Worm (Caenorhabditis elegans) whole organism, L2 larva: ENCODE results near the gene cebp-1.

Experiments
- C34F6.9 ChIP-seq: fragments of 150-350 bp; optimal IDR thresholded peaks from 2 replicates; lab custom pipeline; 2014; ENCODE audit warnings: missing biosample characterization, missing genetic modification characterization
- R02D3.7 ChIP-seq: fragments of 150-350 bp; optimal IDR thresholded peaks from 2 replicates; lab custom pipeline; 2014; ENCODE audit warnings: missing biosample characterization, missing genetic modification characterization
- Y55F3AM.14 ChIP-seq: fragments of 200-800 bp; sonication (Bioruptor generic); optimal IDR thresholded peaks from 2 replicates; lab custom pipeline; 2018; ENCODE audit warnings: mild to moderate bottlenecking, missing genetic modification characterization, missing compliant biosample characterization
- ZK546.5 ChIP-seq: sonication (generic microtip); optimal IDR thresholded peaks from 2 replicates; lab custom pipeline; 2017; ENCODE audit warnings: missing biosample characterization, missing genetic modification characterization
- aly-2 ChIP-seq: fragments of 150-350 bp; optimal IDR thresholded peaks from 2 replicates; lab custom pipeline; 2014; ENCODE audit warnings: missing biosample characterization, missing genetic modification characterization
- ama-1 ChIP-seq: fragments of 150-350 bp; optimal IDR thresholded peaks from 2 replicates; lab custom pipeline; 2018; ENCODE audit warnings: inconsistent platforms
- blmp-1 ChIP-seq: sonication (generic microtip); optimal IDR thresholded peaks from 2 replicates; lab custom pipeline; 2017; ENCODE audit warnings: missing genetic modification characterization, mild to moderate bottlenecking, missing compliant biosample characterization, antibody characterized with exemption, moderate library complexity; ENCODE audit not compliant: insufficient read depth
- ceh-82 ChIP-seq: fragments of 150-350 bp; optimal IDR thresholded peaks from 2 replicates; lab custom pipeline; 2014; ENCODE audit warnings: missing biosample characterization, missing genetic modification characterization
- crh-2 ChIP-seq: sonication (generic microtip); optimal IDR thresholded peaks from 2 replicates; lab custom pipeline; 2017; ENCODE audit warnings: missing biosample characterization, missing genetic modification characterization
- dmd-4 ChIP-seq: sonication (generic microtip); optimal IDR thresholded peaks from 2 replicates; lab custom pipeline; 2017; ENCODE audit warnings: missing biosample characterization, missing genetic modification characterization
- egl-27 ChIP-seq: sonication (generic microtip); optimal IDR thresholded peaks from 3 replicates; lab custom pipeline; 2017; ENCODE audit warnings: missing biosample characterization, missing genetic modification reagents, missing genetic modification characterization
- elt-1 ChIP-seq: fragments of 150-350 bp; optimal IDR thresholded peaks from 2 replicates; lab custom pipeline; 2014; ENCODE audit warnings: missing biosample characterization, missing genetic modification characterization
- elt-3 ChIP-seq: sonication (generic microtip); optimal IDR thresholded peaks from 2 replicates; lab custom pipeline; 2017; ENCODE audit warnings: missing biosample characterization, missing genetic modification characterization
- fos-1 ChIP-seq: fragments of 150-350 bp; optimal IDR thresholded peaks from 2 replicates; lab custom pipeline; 2014; ENCODE audit warnings: missing biosample characterization, missing genetic modification characterization
- gmeb-1 ChIP-seq: fragments of 150-350 bp; optimal IDR thresholded peaks from 2 replicates; lab custom pipeline; 2014; ENCODE audit warnings: missing biosample characterization, missing genetic modification characterization
- lin-11 ChIP-seq: fragments of 150-350 bp; sonication (generic microtip); optimal IDR thresholded peaks from 2 replicates; lab custom pipeline; 2014; ENCODE audit warnings: missing biosample characterization, missing genetic modification characterization, inconsistent platforms, mixed read lengths
- lin-13 ChIP-seq: fragments of 150-350 bp; optimal IDR thresholded peaks from 2 replicates; lab custom pipeline; 2014; ENCODE audit warnings: missing biosample characterization, missing genetic modification reagents, missing genetic modification characterization
- lin-39 ChIP-seq: fragments of 150-350 bp; optimal IDR thresholded peaks from 2 replicates; lab custom pipeline; 2014; ENCODE audit warnings: missing biosample characterization, missing genetic modification reagents, missing genetic modification characterization
- lsy-2 ChIP-seq, 2 experiments: fragments of 150-350 bp in 1 of 2; sonication (generic microtip) in 1 of 2; optimal IDR thresholded peaks; 2 replicates each; lab custom pipeline; 2014 to 2017; ENCODE audit warnings: missing biosample characterization in 2 of 2, missing genetic modification characterization in 2 of 2
- mab-5 ChIP-seq: fragments of 150-350 bp; optimal IDR thresholded peaks from 2 replicates; lab custom pipeline; 2014; ENCODE audit warnings: missing biosample characterization, missing genetic modification characterization
- mbf-1 ChIP-seq: sonication (generic microtip); optimal IDR thresholded peaks from 2 replicates; lab custom pipeline; 2017; ENCODE audit warnings: missing biosample characterization, missing genetic modification characterization
- mdl-1 ChIP-seq, 2 experiments: fragments of 150-350 bp in 1 of 2; sonication (generic microtip) in 1 of 2; optimal IDR thresholded peaks; 2 replicates each; lab custom pipeline; 2017; ENCODE audit warnings: missing biosample characterization in 2 of 2, missing genetic modification characterization in 2 of 2
- nhr-10 ChIP-seq: sonication (generic microtip); optimal IDR thresholded peaks from 2 replicates; lab custom pipeline; 2017; ENCODE audit warnings: missing biosample characterization, missing genetic modification characterization
- nhr-11 ChIP-seq: fragments of 150-350 bp; optimal IDR thresholded peaks from 2 replicates; lab custom pipeline; 2014; ENCODE audit warnings: missing biosample characterization, missing genetic modification characterization
- nhr-129 ChIP-seq: fragments of 150-350 bp; optimal IDR thresholded peaks from 2 replicates; lab custom pipeline; 2014; ENCODE audit warnings: missing biosample characterization, missing genetic modification characterization
- nhr-21 ChIP-seq: fragments of 150-350 bp; optimal IDR thresholded peaks from 2 replicates; lab custom pipeline; 2014; ENCODE audit warnings: missing biosample characterization, missing genetic modification characterization
- nhr-23 ChIP-seq: fragments of 150-350 bp; optimal IDR thresholded peaks from 2 replicates; lab custom pipeline; 2014; ENCODE audit warnings: missing biosample characterization, missing genetic modification reagents, missing genetic modification characterization
- nhr-237 ChIP-seq: fragments of 150-350 bp; optimal IDR thresholded peaks from 2 replicates; lab custom pipeline; 2014; ENCODE audit warnings: missing biosample characterization, missing genetic modification characterization
- nhr-25 ChIP-seq: fragments of 150-350 bp; sonication (generic microtip); optimal IDR thresholded peaks from 3 replicates; lab custom pipeline; 2014; ENCODE audit warnings: missing biosample characterization, missing genetic modification characterization
- nhr-6 ChIP-seq: fragments of 150-350 bp; optimal IDR thresholded peaks from 2 replicates; lab custom pipeline; 2014; ENCODE audit warnings: missing biosample characterization, missing genetic modification characterization
- nhr-77 ChIP-seq: fragments of 150-350 bp; optimal IDR thresholded peaks from 2 replicates; lab custom pipeline; 2014; ENCODE audit warnings: missing biosample characterization, missing genetic modification characterization
- sem-4 ChIP-seq: fragments of 150-350 bp; optimal IDR thresholded peaks from 2 replicates; lab custom pipeline; 2014; ENCODE audit warnings: missing biosample characterization, missing genetic modification reagents, missing genetic modification characterization
- skn-1 ChIP-seq: sonication (generic microtip); optimal IDR thresholded peaks from 2 replicates; lab custom pipeline; 2017; ENCODE audit warnings: missing biosample characterization, missing genetic modification characterization
- sma-3 ChIP-seq: sonication (generic microtip); optimal IDR thresholded peaks from 2 replicates; lab custom pipeline; 2016; ENCODE audit warnings: missing genetic modification reagents, missing genetic modification characterization, missing compliant biosample characterization
- sma-9 ChIP-seq, 2 experiments: fragments of 150-350 bp in 1 of 2; sonication (generic microtip) in 1 of 2; optimal IDR thresholded peaks; 2 replicates each; lab custom pipeline; 2014 to 2016; ENCODE audit warnings: missing genetic modification characterization in 2 of 2, mild to moderate bottlenecking in 1 of 2, missing biosample characterization in 1 of 2, missing compliant biosample characterization in 1 of 2, missing genetic modification reagents in 1 of 2, moderate library complexity in 1 of 2
- snpc-4 ChIP-seq: fragments of 150-350 bp; optimal IDR thresholded peaks from 2 replicates; lab custom pipeline; 2014; ENCODE audit warnings: missing biosample characterization, missing genetic modification characterization
- unc-55 ChIP-seq: fragments of 150-350 bp; sonication (generic microtip); optimal IDR thresholded peaks from 3 replicates; lab custom pipeline; 2014; ENCODE audit warnings: missing biosample characterization, missing genetic modification reagents, missing genetic modification characterization
- unc-62 ChIP-seq: fragments of 150-350 bp; optimal IDR thresholded peaks from 2 replicates; lab custom pipeline; 2014; ENCODE audit warnings: missing biosample characterization, missing genetic modification reagents, missing genetic modification characterization
- zag-1 ChIP-seq: fragments of 150-350 bp; optimal IDR thresholded peaks from 2 replicates; lab custom pipeline; 2014; ENCODE audit warnings: missing biosample characterization, missing genetic modification characterization
- ztf-1 ChIP-seq: fragments of 200-800 bp; sonication (Bioruptor generic); conservative IDR thresholded peaks from 2 replicates; pipeline ENCODE4 v1.3.6; 2022; ENCODE audit warnings: missing genetic modification characterization, missing compliant biosample characterization
- ztf-11 ChIP-seq: sonication (generic microtip); optimal IDR thresholded peaks from 2 replicates; lab custom pipeline; 2017; ENCODE audit warnings: missing biosample characterization, missing genetic modification characterization
- ztf-4 ChIP-seq: fragments of 150-350 bp; optimal IDR thresholded peaks from 2 replicates; lab custom pipeline; 2014; ENCODE audit warnings: missing biosample characterization, missing genetic modification characterization

The cebp-1 gene

DNA sequence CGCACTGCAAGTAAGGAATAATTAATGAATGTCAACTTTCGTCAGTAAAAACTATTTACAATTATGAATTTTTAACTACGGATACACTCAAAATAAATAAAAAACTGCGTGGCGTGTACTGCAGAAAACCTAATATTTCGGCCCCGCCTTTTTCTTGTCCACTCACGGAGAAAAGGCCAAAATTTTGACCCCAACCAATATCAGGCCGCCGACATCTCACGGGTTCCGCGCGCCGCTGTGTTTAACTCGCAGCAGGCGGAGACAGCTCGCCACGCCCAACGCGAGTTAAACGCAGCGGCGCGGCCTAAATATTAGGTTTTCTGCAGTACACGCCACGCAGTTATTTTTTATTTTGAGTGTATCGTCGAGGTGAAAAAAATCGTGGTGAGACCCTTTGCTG lies 17.6 kb upstream of the cebp-1 start:
- TF ChIP-seq snpc-4 (tag; lab: Kevin White, UChicago) = no peak
- TF ChIP-seq nhr-129 (tag; lab: Kevin White, UChicago) = no peak
- no peak for TF ChIP-seq egl-27 (tag; lab: Kevin White, UChicago)
- no peak for TF ChIP-seq aly-2 (tag; lab: Kevin White, UChicago)
- TF ChIP-seq ceh-82 = no peak
- no peak for TF ChIP-seq fos-1
- TF ChIP-seq elt-3 (tag; lab: Kevin White, UChicago) = no peak
- no peak for TF ChIP-seq sma-3
- TF ChIP-seq unc-55 (GFP tag; lab: Kevin White, UChicago) = no peak
- no peak for TF ChIP-seq nhr-6 (tag; lab: Kevin White, UChicago)
- TF ChIP-seq mab-5 = no peak
- no peak for TF ChIP-seq zag-1 (tag; lab: Kevin White, UChicago)
- no peak for TF ChIP-seq Y55F3AM.14 (GFP tag; lab: Kevin White, UChicago)
- TF ChIP-seq, all 48 proteins: peak for 0

DNA sequence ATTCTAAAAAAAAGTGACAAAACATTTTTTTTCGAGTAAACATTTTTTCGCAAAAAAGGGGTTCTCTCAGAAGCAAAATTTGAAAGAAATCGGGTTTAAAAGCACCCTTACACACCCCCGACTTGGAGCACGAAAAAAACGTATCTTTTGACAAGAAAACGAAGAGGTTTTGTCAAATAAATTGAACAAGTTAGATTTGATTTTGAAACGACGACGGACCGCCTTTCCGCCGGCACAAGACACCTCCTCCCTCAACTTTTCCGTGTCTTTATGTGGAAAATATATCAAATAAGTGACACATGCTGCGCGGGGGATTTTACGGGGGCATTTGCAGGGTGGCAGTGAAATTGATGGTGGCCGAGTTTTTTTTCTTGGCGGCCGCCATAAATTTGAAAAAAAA lies 14.4 kb upstream of the cebp-1 start:
- TF ChIP-seq ZK546.5 (tag; lab: Kevin White, UChicago) = no peak
- no peak for TF ChIP-seq mbf-1 (tag; lab: Kevin White, UChicago)
- TF ChIP-seq gmeb-1 = no peak
- no peak for TF ChIP-seq lin-39 (tag; lab: Kevin White, UChicago)

ce11 chrX:1464699-1465098 lies 11.0 kb upstream of the cebp-1 start, which contains the start of gene D1005.6:
Gene D1005.6, minus strand, starts transcription at chrX:1464799.
- no peak for TF ChIP-seq fos-1
- TF ChIP-seq lin-11 (tag; lab: Kevin White, UChicago) = no peak
- no peak for TF ChIP-seq nhr-11 (tag; lab: Kevin White, UChicago)
- TF ChIP-seq dmd-4 (tag; lab: Kevin White, UChicago) = no peak
- TF ChIP-seq mab-5 = no peak
- no peak for TF ChIP-seq blmp-1 (tag; lab: Kevin White, UChicago)
- no peak for TF ChIP-seq nhr-21 (tag; lab: Kevin White, UChicago)
- no peak for TF ChIP-seq ztf-4 (tag; lab: Kevin White, UChicago)
- no peak for TF ChIP-seq nhr-10
- TF ChIP-seq R02D3.7 = no peak
- no peak for TF ChIP-seq nhr-25 (tag; lab: Kevin White, UChicago)
- no peak for TF ChIP-seq gmeb-1
- no peak for TF ChIP-seq C34F6.9 (tag; lab: Kevin White, UChicago)
- no peak for TF ChIP-seq nhr-77 (tag; lab: Kevin White, UChicago)
- no peak for TF ChIP-seq sem-4 (tag; lab: Kevin White, UChicago)
- TF ChIP-seq ZK546.5 (tag; lab: Kevin White, UChicago) = no peak

- TF ChIP-seq ceh-82 (no peak), sma-3 (no peak), lsy-2 (tag; optimal IDR thresholded peaks at IDR 0.05; lab: Kevin White, UChicago) (no peak), fos-1 (no peak), crh-2 (tag; lab: Kevin White, UChicago) (no peak), nhr-129 (tag; lab: Kevin White, UChicago) (no peak), nhr-10 (no peak), elt-1 (no peak), aly-2 (tag; lab: Kevin White, UChicago) (no peak), nhr-23 (tag; lab: Kevin White, UChicago) (no peak), mbf-1 (tag; lab: Kevin White, UChicago) (no peak), skn-1 (tag; lab: Kevin White, UChicago) (no peak), Y55F3AM.14 (GFP tag; lab: Kevin White, UChicago) (no peak), lin-13 (GFP tag; lab: Kevin White, UChicago) (no peak), zag-1 (tag; lab: Kevin White, UChicago) (no peak)
These were observed 6.1 kb upstream of the cebp-1 start for ce11 chrX:1459756-1460155.

- TF ChIP-seq unc-62 = no peak
- TF ChIP-seq nhr-77 (tag; lab: Kevin White, UChicago) = no peak
- TF ChIP-seq C34F6.9 (tag; lab: Kevin White, UChicago) = no peak
- peak; percentile 20 for TF ChIP-seq nhr-25 (tag; lab: Kevin White, UChicago)
- no peak for TF ChIP-seq nhr-237
- no peak for TF ChIP-seq sem-4 (tag; lab: Kevin White, UChicago)
- no peak for TF ChIP-seq lsy-2 (tag; optimal IDR thresholded peaks at IDR 0.05; lab: Kevin White, UChicago)
- no peak for TF ChIP-seq R02D3.7
- TF ChIP-seq sma-9 (GFP tag; optimal IDR thresholded peaks at IDR 0.05; lab: Kevin White, UChicago) = peak; percentile 69
- no peak for TF ChIP-seq sma-9 (tag; optimal IDR thresholded peaks at IDR 0.05; lab: Kevin White, UChicago)
- no peak for TF ChIP-seq lin-11 (tag; lab: Kevin White, UChicago)
- no peak for TF ChIP-seq elt-1
- TF ChIP-seq elt-3 (tag; lab: Kevin White, UChicago) = no peak
- no peak for TF ChIP-seq ztf-1
- no peak for TF ChIP-seq crh-2 (tag; lab: Kevin White, UChicago)
- no peak for TF ChIP-seq ama-1
- no peak for TF ChIP-seq fos-1
- no peak for TF ChIP-seq ztf-11 (tag; lab: Kevin White, UChicago)
- TF ChIP-seq unc-55 (GFP tag; lab: Kevin White, UChicago) = no peak
- no peak for TF ChIP-seq ZK546.5 (tag; lab: Kevin White, UChicago)
- no peak for TF ChIP-seq nhr-23 (tag; lab: Kevin White, UChicago)
- TF ChIP-seq gmeb-1 = no peak
- TF ChIP-seq sma-3 = peak; percentile 24
- no peak for TF ChIP-seq nhr-129 (tag; lab: Kevin White, UChicago)
- no peak for TF ChIP-seq skn-1 (tag; lab: Kevin White, UChicago)
- peak in 1 of 2 experiments; percentile 5 for TF ChIP-seq mdl-1 (tag; optimal IDR thresholded peaks at IDR 0.05; lab: Kevin White, UChicago)
- TF ChIP-seq blmp-1 (tag; lab: Kevin White, UChicago) = peak; percentile 63
These were observed 5.1 kb upstream of the cebp-1 start, which contains the start of gene D1005.2 for ce11 chrX:1458793-1459192. Gene D1005.2, plus strand, starts transcription at chrX:1459022.
